Fruit fly (Drosophila melanogaster): ENCODE data around the gene Nelf-A.
A peak's percentile ranks its signal among the peaks of the same experiment; 100 is the strongest.

- TF ChIP-seq CG12605 (GFP tag; IDR thresholded peaks at IDR 0.05) (peak; percentile 61), Pif1B (GFP tag; optimal IDR thresholded peaks at IDR 0.05) (no peak), CG34367 (tag; optimal IDR thresholded peaks at IDR 0.05) (no peak), CG8159 (tag; optimal IDR thresholded peaks at IDR 0.05) (no peak), Pif1A (GFP tag; optimal IDR thresholded peaks at IDR 0.05) (no peak), rn (GFP tag; IDR thresholded peaks at IDR 0.05) (no peak)
Observed at dm6 chr3R:21203660-21204499, 19.6 kb upstream of the Nelf-A start.

All from whole organism, pupa.